Worm (Caenorhabditis elegans) whole organism, L2 larva: ENCODE data around the gene math-40.

Experiments
- R02D3.7 ChIP-seq: fragments of 150-350 bp; optimal IDR thresholded peaks from 2 replicates; lab custom pipeline; 2014; ENCODE audit warnings: missing biosample characterization, missing genetic modification characterization
- Y55F3AM.14 ChIP-seq: fragments of 200-800 bp; sonication (Bioruptor generic); optimal IDR thresholded peaks from 2 replicates; lab custom pipeline; 2018; ENCODE audit warnings: mild to moderate bottlenecking, missing genetic modification characterization, missing compliant biosample characterization
- ama-1 ChIP-seq: fragments of 150-350 bp; optimal IDR thresholded peaks from 2 replicates; lab custom pipeline; 2018; ENCODE audit warnings: inconsistent platforms
- fos-1 ChIP-seq: fragments of 150-350 bp; optimal IDR thresholded peaks from 2 replicates; lab custom pipeline; 2014; ENCODE audit warnings: missing biosample characterization, missing genetic modification characterization
- lsy-2 ChIP-seq, 2 experiments: fragments of 150-350 bp in 1 of 2; sonication (generic microtip) in 1 of 2; optimal IDR thresholded peaks; 2 replicates each; lab custom pipeline; 2014 to 2017; ENCODE audit warnings: missing biosample characterization in 2 of 2, missing genetic modification characterization in 2 of 2
- nhr-11 ChIP-seq: fragments of 150-350 bp; optimal IDR thresholded peaks from 2 replicates; lab custom pipeline; 2014; ENCODE audit warnings: missing biosample characterization, missing genetic modification characterization
- nhr-23 ChIP-seq: fragments of 150-350 bp; optimal IDR thresholded peaks from 2 replicates; lab custom pipeline; 2014; ENCODE audit warnings: missing biosample characterization, missing genetic modification reagents, missing genetic modification characterization
- skn-1 ChIP-seq: sonication (generic microtip); optimal IDR thresholded peaks from 2 replicates; lab custom pipeline; 2017; ENCODE audit warnings: missing biosample characterization, missing genetic modification characterization
- sma-3 ChIP-seq: sonication (generic microtip); optimal IDR thresholded peaks from 2 replicates; lab custom pipeline; 2016; ENCODE audit warnings: missing genetic modification reagents, missing genetic modification characterization, missing compliant biosample characterization
- unc-55 ChIP-seq: fragments of 150-350 bp; sonication (generic microtip); optimal IDR thresholded peaks from 3 replicates; lab custom pipeline; 2014; ENCODE audit warnings: missing biosample characterization, missing genetic modification reagents, missing genetic modification characterization

- TF ChIP-seq nhr-11 (tag; lab: Kevin White, UChicago) (no peak), nhr-23 (tag; lab: Kevin White, UChicago) (no peak), sma-3 (no peak), ama-1 (lab: Kevin White, UChicago) (no peak), skn-1 (tag; lab: Kevin White, UChicago) (no peak), R02D3.7 (tag; lab: Kevin White, UChicago) (no peak), lsy-2 (tag; optimal IDR thresholded peaks at IDR 0.05; lab: Kevin White, UChicago) (no peak), Y55F3AM.14 (GFP tag; lab: Kevin White, UChicago) (no peak), unc-55 (GFP tag; lab: Kevin White, UChicago) (no peak), fos-1 (no peak)
Observed at ce11 chrII:1864278-1864677, 33.8 kb downstream of the math-40 start, which contains the start of gene C16C4.17.
